Fruit fly (Drosophila melanogaster) whole organism, embryonic: ENCODE data around the gene CG31102.
A peak's percentile ranks its signal among the peaks of the same experiment; 100 is the strongest.

ENCODE experiments used
- Asciz ChIP-seq: fragments of 200-800 bp; sonication (Bioruptor generic); optimal IDR thresholded peaks from 2 replicates; lab custom pipeline; 2017; ENCODE audit warnings: missing biosample characterization, mild to moderate bottlenecking, missing genetic modification characterization, missing genetic modification reagents
- BEAF-32 ChIP-seq: fragments of 200-800 bp; sonication (Bioruptor generic); optimal IDR thresholded peaks from 3 replicates; lab custom pipeline; 2017; ENCODE audit warnings: missing biosample characterization, missing genetic modification characterization, mild to moderate bottlenecking, moderate library complexity, missing genetic modification reagents
- CG10959 ChIP-seq: fragments of 200-800 bp; sonication (Bioruptor generic); IDR thresholded peaks from 2 replicates; pipeline ENCODE4 v1.3.6; 2022; ENCODE audit warnings: missing biosample characterization, missing genetic modification characterization
- CG12299 ChIP-seq: fragments of 200-800 bp; sonication (Bioruptor generic); optimal IDR thresholded peaks from 2 replicates; lab custom pipeline; 2018; ENCODE audit warnings: missing biosample characterization, mild to moderate bottlenecking, missing genetic modification characterization
- CG14667 ChIP-seq: fragments of 200-800 bp; sonication (Bioruptor generic); IDR thresholded peaks from 2 replicates; pipeline ENCODE4 v1.3.6; 2022; ENCODE audit warnings: missing biosample characterization, missing genetic modification characterization
- CG16813 ChIP-seq: fragments of 200-800 bp; sonication (Bioruptor generic); IDR thresholded peaks from 3 replicates; pipeline ENCODE4 v1.3.6; 2022; ENCODE audit warnings: missing biosample characterization, missing genetic modification characterization; ENCODE audit not compliant: partially characterized antibody
- CG2889 ChIP-seq: fragments of 200-800 bp; sonication (Bioruptor generic); IDR thresholded peaks from 3 replicates; pipeline ENCODE4 v1.3.6; 2022; ENCODE audit warnings: missing biosample characterization, missing genetic modification characterization
- CG31388 ChIP-seq: fragments of 200-800 bp; sonication (Bioruptor generic); optimal IDR thresholded peaks from 2 replicates; lab custom pipeline; 2016; ENCODE audit warnings: missing biosample characterization, missing genetic modification characterization
- CG32772 ChIP-seq: fragments of 200-800 bp; sonication (Bioruptor generic); IDR thresholded peaks from 2 replicates; pipeline ENCODE4 v1.3.6; 2022; ENCODE audit warnings: missing biosample characterization, missing genetic modification characterization
- CG42726 ChIP-seq: fragments of 200-800 bp; sonication (Bioruptor generic); IDR thresholded peaks from 2 replicates; pipeline ENCODE4 v1.3.6; 2022; ENCODE audit warnings: missing biosample characterization, missing genetic modification characterization; ENCODE audit not compliant: partially characterized antibody
- CG4360 ChIP-seq: fragments of 200-800 bp; sonication (Bioruptor generic); IDR thresholded peaks from 2 replicates; pipeline ENCODE4 v1.3.6; 2022; ENCODE audit warnings: missing biosample characterization, missing genetic modification characterization
- CG6683 ChIP-seq: fragments of 200-800 bp; sonication (Bioruptor generic); optimal IDR thresholded peaks from 2 replicates; lab custom pipeline; 2017; ENCODE audit warnings: missing biosample characterization, mild to moderate bottlenecking, missing genetic modification characterization, missing genetic modification reagents
- CG6791 ChIP-seq: fragments of 200-800 bp; sonication (Bioruptor generic); IDR thresholded peaks from 3 replicates; pipeline ENCODE4 v1.3.6; 2022; ENCODE audit warnings: missing biosample characterization, missing genetic modification characterization; ENCODE audit not compliant: partially characterized antibody
- Camta ChIP-seq: fragments of 200-800 bp; sonication (Bioruptor generic); optimal IDR thresholded peaks from 2 replicates; lab custom pipeline; 2016; ENCODE audit warnings: missing biosample characterization, missing genetic modification characterization
- CoRest ChIP-seq: fragments of 200-800 bp; sonication (Bioruptor generic); optimal IDR thresholded peaks from 3 replicates; lab custom pipeline; 2018; ENCODE audit warnings: missing biosample characterization, mild to moderate bottlenecking, missing genetic modification characterization, moderate library complexity
- Doc3 ChIP-seq: fragments of 200-800 bp; sonication (Bioruptor generic); IDR thresholded peaks from 3 replicates; pipeline ENCODE4 v1.3.6; 2022; ENCODE audit warnings: missing biosample characterization, missing genetic modification characterization; ENCODE audit not compliant: partially characterized antibody
- E2f2 ChIP-seq: fragments of 200-800 bp; sonication (Bioruptor generic); IDR thresholded peaks from 2 replicates; pipeline ENCODE4 v1.3.6; 2022; ENCODE audit warnings: missing biosample characterization, missing genetic modification characterization
- Elba2 ChIP-seq: fragments of 200-800 bp; sonication (Bioruptor generic); optimal IDR thresholded peaks from 3 replicates; lab custom pipeline; 2016; ENCODE audit warnings: missing biosample characterization, missing genetic modification characterization
- GATAe ChIP-seq: fragments of 200-800 bp; sonication (Bioruptor generic); conservative IDR thresholded peaks from 2 replicates; pipeline ENCODE4 v1.3.6; 2022; ENCODE audit warnings: missing biosample characterization, missing genetic modification characterization
- HLH3B ChIP-seq: fragments of 200-800 bp; sonication (Bioruptor generic); IDR thresholded peaks from 2 replicates; pipeline ENCODE4 v1.3.6; 2022; ENCODE audit warnings: missing biosample characterization, missing genetic modification characterization
- HLH4C ChIP-seq: fragments of 200-800 bp; sonication (Bioruptor generic); IDR thresholded peaks from 3 replicates; pipeline ENCODE4 v1.3.6; 2022; ENCODE audit warnings: missing biosample characterization, missing genetic modification characterization; ENCODE audit not compliant: partially characterized antibody
- Hmx ChIP-seq: fragments of 200-800 bp; sonication (Bioruptor generic); optimal IDR thresholded peaks from 2 replicates; lab custom pipeline; 2016; ENCODE audit warnings: missing biosample characterization, missing genetic modification characterization
- MTF-1 ChIP-seq: fragments of 200-800 bp; sonication (Bioruptor generic); optimal IDR thresholded peaks from 2 replicates; lab custom pipeline; 2018; ENCODE audit warnings: missing biosample characterization, mild to moderate bottlenecking, missing genetic modification characterization, borderline replicate concordance
- Nf-YA ChIP-seq: fragments of 200-800 bp; sonication (Bioruptor generic); IDR thresholded peaks from 2 replicates; pipeline ENCODE4 v1.3.6; 2022; ENCODE audit warnings: missing biosample characterization, missing genetic modification characterization
- Spps ChIP-seq: fragments of 200-800 bp; sonication (Bioruptor generic); optimal IDR thresholded peaks from 2 replicates; lab custom pipeline; 2018; ENCODE audit warnings: missing biosample characterization, mild to moderate bottlenecking, missing genetic modification characterization
- Tbp ChIP-seq: fragments of >200 bp; optimal IDR thresholded peaks from 2 replicates; lab custom pipeline; 2018; ENCODE audit warnings: missing biosample characterization, missing genetic modification characterization
- bcd ChIP-seq: fragments of 200-800 bp; sonication (Bioruptor generic); optimal IDR thresholded peaks from 2 replicates; lab custom pipeline; 2017; ENCODE audit warnings: missing biosample characterization, mild to moderate bottlenecking, missing genetic modification characterization
- chm ChIP-seq: fragments of 200-800 bp; sonication (Bioruptor generic); IDR thresholded peaks from 2 replicates; pipeline ENCODE4 v1.3.6; 2022; ENCODE audit warnings: missing biosample characterization, missing genetic modification characterization
- croc ChIP-seq: fragments of 200-800 bp; sonication (Bioruptor generic); conservative IDR thresholded peaks from 3 replicates; pipeline ENCODE4 v1.3.6; 2022; ENCODE audit warnings: missing biosample characterization, missing genetic modification characterization
- cwo ChIP-seq: fragments of 200-800 bp; sonication (Bioruptor generic); optimal IDR thresholded peaks from 3 replicates; lab custom pipeline; 2017; ENCODE audit warnings: missing biosample characterization, missing genetic modification characterization, mild to moderate bottlenecking, moderate library complexity, missing genetic modification reagents
- dpn ChIP-seq, 2 experiments: fragments of 200-800 bp; sonication (Bioruptor generic); optimal IDR thresholded peaks; 3 replicates each; lab custom pipeline; 2016; ENCODE audit warnings: missing biosample characterization in 2 of 2, missing genetic modification characterization in 2 of 2
- dysf ChIP-seq: fragments of 200-800 bp; sonication (Bioruptor generic); IDR thresholded peaks from 3 replicates; pipeline ENCODE4 v1.3.6; 2022; ENCODE audit warnings: missing biosample characterization, missing genetic modification characterization
- gsb-n ChIP-seq: fragments of 200-800 bp; sonication (Bioruptor generic); optimal IDR thresholded peaks from 3 replicates; lab custom pipeline; 2018; ENCODE audit warnings: missing biosample characterization, mild to moderate bottlenecking, missing genetic modification characterization
- h ChIP-seq: fragments of >200 bp; optimal IDR thresholded peaks from 2 replicates; lab custom pipeline; 2017
- ham ChIP-seq: fragments of 200-800 bp; sonication (Bioruptor generic); IDR thresholded peaks from 2 replicates; pipeline ENCODE4 v1.3.6; 2022; ENCODE audit warnings: missing biosample characterization, missing genetic modification characterization
- lab ChIP-seq: fragments of 200-800 bp; sonication (Bioruptor generic); optimal IDR thresholded peaks from 3 replicates; lab custom pipeline; 2017; ENCODE audit warnings: missing biosample characterization, missing genetic modification characterization, mild to moderate bottlenecking, moderate library complexity, missing genetic modification reagents
- nau ChIP-seq: fragments of 200-800 bp; sonication (Bioruptor generic); optimal IDR thresholded peaks from 3 replicates; lab custom pipeline; 2017; ENCODE audit warnings: missing biosample characterization, mild to moderate bottlenecking, missing genetic modification characterization, missing genetic modification reagents
- org-1 ChIP-seq: fragments of 200-800 bp; sonication (Bioruptor generic); optimal IDR thresholded peaks from 2 replicates; lab custom pipeline; 2017; ENCODE audit warnings: missing biosample characterization, missing genetic modification characterization
- pan ChIP-seq, 4 experiments: fragments of >200 bp in 3 of 4; fragments of 200-800 bp in 1 of 4; sonication (Bioruptor generic) in 1 of 4; optimal IDR thresholded peaks in 3 of 4; IDR thresholded peaks in 1 of 4; 2 replicates each; pipeline versions ENCODE4 v1.3.6 to Lab custom; 2017 to 2022; ENCODE audit warnings: missing biosample characterization in 2 of 4, missing genetic modification characterization in 2 of 4, mixed read lengths in 1 of 4
- pum ChIP-seq: fragments of 200-800 bp; sonication (Bioruptor generic); optimal IDR thresholded peaks from 2 replicates; lab custom pipeline; 2016; ENCODE audit warnings: missing biosample characterization, missing genetic modification characterization
- sd ChIP-seq: fragments of 200-800 bp; sonication (Bioruptor generic); optimal IDR thresholded peaks from 3 replicates; lab custom pipeline; 2018; ENCODE audit warnings: missing biosample characterization, mild to moderate bottlenecking, missing genetic modification characterization, moderate library complexity
- sima ChIP-seq: fragments of 200-800 bp; sonication (Bioruptor generic); optimal IDR thresholded peaks from 2 replicates; lab custom pipeline; 2016; ENCODE audit warnings: missing biosample characterization, missing genetic modification characterization
- ssp ChIP-seq: fragments of 200-800 bp; sonication (Bioruptor generic); IDR thresholded peaks from 2 replicates; pipeline ENCODE4 v1.3.6; 2022; ENCODE audit warnings: missing biosample characterization, missing genetic modification characterization
- tup ChIP-seq: fragments of 200-800 bp; sonication (Bioruptor generic); optimal IDR thresholded peaks from 2 replicates; lab custom pipeline; 2016; ENCODE audit warnings: missing biosample characterization, mild to moderate bottlenecking, missing genetic modification characterization, moderate library complexity
- twi ChIP-seq: fragments of 200-800 bp; optimal IDR thresholded peaks from 2 replicates; lab custom pipeline; 2019; ENCODE audit warnings: missing biosample characterization, mild to moderate bottlenecking, missing genetic modification characterization, moderate library complexity
- tx ChIP-seq: fragments of 200-800 bp; sonication (Bioruptor generic); optimal IDR thresholded peaks from 2 replicates; lab custom pipeline; 2016; ENCODE audit warnings: missing biosample characterization, missing genetic modification characterization
- unc-4 ChIP-seq: fragments of 200-800 bp; sonication (Bioruptor generic); IDR thresholded peaks from 2 replicates; pipeline ENCODE4 v1.3.6; 2022; ENCODE audit warnings: missing biosample characterization, missing genetic modification characterization; ENCODE audit not compliant: partially characterized antibody
- zfh1 ChIP-seq: fragments of 200-800 bp; sonication (Bioruptor generic); IDR thresholded peaks from 3 replicates; pipeline ENCODE4 v1.3.6; 2022; ENCODE audit warnings: missing biosample characterization, missing genetic modification characterization

Gene CG31102

dm6 chr3R:25258628-25259240 lies 36.7 kb downstream of the CG31102 start, which contains the start of gene CG11857 (continued):
- TF ChIP-seq CoRest (peak; percentile 99), org-1 (GFP tag; lab: Kevin White, UChicago) (peak; percentile 93), Spps (tag; lab: Kevin White, UChicago) (peak; percentile 94), HLH3B (GFP tag; lab: Robert Waterston, UW) (peak; percentile 98), CG42726 (GFP tag; lab: Robert Waterston, UW) (peak; percentile 98), CG12299 (tag; lab: Kevin White, UChicago) (peak; percentile 95), ham (GFP tag; lab: Robert Waterston, UW) (peak; percentile 96), chm (GFP tag; lab: Robert Waterston, UW) (peak; percentile 98), CG31388 (peak; percentile 97), gsb-n (tag; lab: Kevin White, UChicago) (peak; percentile 95), tx (GFP tag; lab: Kevin White, UChicago) (peak; percentile 96), CG14667 (peak; percentile 99), Elba2 (GFP tag; lab: Kevin White, UChicago) (peak; percentile 90), CG6683 (GFP tag; lab: Kevin White, UChicago) (peak; percentile 87), Nf-YA (peak; percentile 96), CG6791 (GFP tag; lab: Robert Waterston, UW) (peak; percentile 98), BEAF-32 (GFP tag; lab: Kevin White, UChicago) (peak; percentile 100), dpn (GFP tag; optimal IDR thresholded peaks at IDR 0.05; lab: Kevin White, UChicago) (peak; percentile 98 to 99), bcd (GFP tag; lab: Kevin White, UChicago) (peak; percentile 97), MTF-1 (GFP tag; lab: Kevin White, UChicago) (peak; percentile 91), Tbp (GFP tag; lab: Kevin White, UChicago) (no peak), CG4360 (GFP tag; lab: Robert Waterston, UW) (peak; percentile 75), pum (GFP tag; lab: Kevin White, UChicago) (peak; percentile 99), dysf (GFP tag; lab: Robert Waterston, UW) (peak; percentile 99), CG2889 (GFP tag; lab: Robert Waterston, UW) (peak; percentile 99), h (lab: Kevin White, UChicago) (no peak), pan (optimal IDR thresholded peaks at IDR 0.05; lab: Kevin White, UChicago) (no peak), pan (GFP tag; optimal IDR thresholded peaks at IDR 0.05 in 1 of 2, IDR thresholded peaks at IDR 0.05 in 1 of 2) (peak in 1 of 2 experiments; percentile 99), lab (GFP tag; lab: Kevin White, UChicago) (peak; percentile 98), zfh1 (GFP tag; lab: Robert Waterston, UW) (peak; percentile 99), tup (GFP tag; lab: Kevin White, UChicago) (peak; percentile 94), CG16813 (GFP tag; lab: Robert Waterston, UW) (peak; percentile 100), CG10959 (GFP tag; lab: Robert Waterston, UW) (peak; percentile 99), GATAe (GFP tag; lab: Robert Waterston, UW) (peak; percentile 97), nau (GFP tag; lab: Kevin White, UChicago) (no peak), sima (peak; percentile 90), CG32772 (GFP tag; lab: Robert Waterston, UW) (peak; percentile 99), sd (tag; lab: Kevin White, UChicago) (peak; percentile 90), Doc3 (GFP tag; lab: Robert Waterston, UW) (peak; percentile 100), unc-4 (peak; percentile 99), ssp (peak; percentile 95), HLH4C (GFP tag; lab: Robert Waterston, UW) (peak; percentile 99), twi (tag; lab: Kevin White, UChicago) (peak; percentile 96), E2f2 (GFP tag; lab: Robert Waterston, UW) (peak; percentile 90), Hmx (peak; percentile 96), Asciz (GFP tag; lab: Kevin White, UChicago) (peak; percentile 92), Camta (GFP tag; lab: Kevin White, UChicago) (peak; percentile 98), croc (GFP tag; lab: Robert Waterston, UW) (peak; percentile 98), cwo (GFP tag; lab: Kevin White, UChicago) (peak; percentile 90)
